Fruit fly (Drosophila melanogaster) whole organism, embryonic: ENCODE data around the gene Rab26.
A peak's percentile ranks its signal among the peaks of the same experiment; 100 is the strongest.

Source experiments
- Antp ChIP-seq: fragments of 200-800 bp; sonication (Bioruptor generic); optimal IDR thresholded peaks from 3 replicates; lab custom pipeline; 2016; ENCODE audit warnings: missing biosample characterization, missing genetic modification characterization
- Blimp-1 ChIP-seq: fragments of 200-800 bp; sonication (Bioruptor generic); optimal IDR thresholded peaks from 3 replicates; lab custom pipeline; 2018; ENCODE audit warnings: missing biosample characterization, missing genetic modification characterization, mild to moderate bottlenecking, moderate library complexity, missing genetic modification reagents
- Bteb2 ChIP-seq: fragments of 200-800 bp; sonication (Bioruptor generic); optimal IDR thresholded peaks from 2 replicates; lab custom pipeline; 2016; ENCODE audit warnings: missing biosample characterization, missing genetic modification characterization
- CG10209 ChIP-seq: fragments of 200-800 bp; sonication (Bioruptor generic); optimal IDR thresholded peaks from 3 replicates; lab custom pipeline; 2017; ENCODE audit warnings: missing biosample characterization, mild to moderate bottlenecking, missing genetic modification characterization, missing genetic modification reagents
- CG11085 ChIP-seq: fragments of 200-800 bp; sonication (Bioruptor generic); IDR thresholded peaks from 2 replicates; pipeline ENCODE4 v1.3.6; 2022; ENCODE audit warnings: missing biosample characterization, missing genetic modification characterization
- CG12071 ChIP-seq: fragments of 200-800 bp; sonication (Bioruptor generic); optimal IDR thresholded peaks from 3 replicates; lab custom pipeline; 2018; ENCODE audit warnings: missing biosample characterization, mild to moderate bottlenecking, missing genetic modification characterization
- CG12391 ChIP-seq: fragments of 200-800 bp; sonication (Bioruptor generic); optimal IDR thresholded peaks from 3 replicates; lab custom pipeline; 2018; ENCODE audit warnings: missing biosample characterization, mild to moderate bottlenecking, missing genetic modification characterization, moderate library complexity
- CG13424 ChIP-seq: fragments of 200-800 bp; sonication (Bioruptor generic); optimal IDR thresholded peaks from 2 replicates; lab custom pipeline; 2019; ENCODE audit warnings: missing biosample characterization, mild to moderate bottlenecking, missing genetic modification characterization, moderate library complexity
- CG13624 ChIP-seq: fragments of 200-800 bp; sonication (Bioruptor generic); optimal IDR thresholded peaks from 2 replicates; lab custom pipeline; 2016; ENCODE audit warnings: missing biosample characterization, missing genetic modification characterization
- CG16779 ChIP-seq: fragments of 200-800 bp; sonication (Bioruptor generic); IDR thresholded peaks from 2 replicates; pipeline ENCODE4 v1.3.6; 2022; ENCODE audit warnings: missing biosample characterization, missing genetic modification characterization
- CG17385 ChIP-seq: fragments of 200-800 bp; sonication (Bioruptor generic); optimal IDR thresholded peaks from 3 replicates; lab custom pipeline; 2018; ENCODE audit warnings: missing biosample characterization, mild to moderate bottlenecking, missing genetic modification characterization
- CG18619 ChIP-seq: fragments of 200-800 bp; sonication (Bioruptor generic); optimal IDR thresholded peaks from 3 replicates; lab custom pipeline; 2017; ENCODE audit warnings: missing biosample characterization, mild to moderate bottlenecking, missing genetic modification characterization
- CG32532 ChIP-seq: fragments of 200-800 bp; sonication (Bioruptor generic); IDR thresholded peaks from 2 replicates; pipeline ENCODE4 v1.3.6; 2022; ENCODE audit warnings: missing biosample characterization, missing genetic modification characterization
- CG5180 ChIP-seq: fragments of 200-800 bp; sonication (Bioruptor generic); optimal IDR thresholded peaks from 3 replicates; lab custom pipeline; 2017; ENCODE audit warnings: missing biosample characterization, missing genetic modification characterization, mild to moderate bottlenecking, moderate library complexity, missing genetic modification reagents
- CG7987 ChIP-seq: fragments of 200-800 bp; sonication (Bioruptor generic); optimal IDR thresholded peaks from 2 replicates; lab custom pipeline; 2018; ENCODE audit warnings: missing biosample characterization, mild to moderate bottlenecking, missing genetic modification characterization, moderate library complexity
- CG8290 ChIP-seq, 3 experiments: fragments of 200-800 bp; sonication (Bioruptor generic); optimal IDR thresholded peaks; 2 replicates each; lab custom pipeline; 2016 to 2019; ENCODE audit warnings: missing biosample characterization in 3 of 3, missing genetic modification characterization in 3 of 3, mild to moderate bottlenecking in 2 of 3, moderate library complexity in 1 of 3
- CTCF ChIP-seq: fragments of 200-800 bp; sonication (Bioruptor generic); optimal IDR thresholded peaks from 2 replicates; lab custom pipeline; 2017; ENCODE audit warnings: missing biosample characterization, mild to moderate bottlenecking, missing genetic modification characterization, moderate library complexity
- CkIIα-i1 ChIP-seq: fragments of 200-800 bp; sonication (Bioruptor generic); IDR thresholded peaks from 2 replicates; pipeline ENCODE4 v1.3.6; 2022; ENCODE audit warnings: missing biosample characterization, missing genetic modification characterization
- D19B ChIP-seq: fragments of 200-800 bp; sonication (Bioruptor generic); optimal IDR thresholded peaks from 2 replicates; lab custom pipeline; 2017; ENCODE audit warnings: missing biosample characterization, mild to moderate bottlenecking, missing genetic modification characterization
- Gsc ChIP-seq: fragments of 200-800 bp; sonication (Bioruptor generic); IDR thresholded peaks from 2 replicates; pipeline ENCODE4 v1.3.6; 2022; ENCODE audit warnings: missing biosample characterization, missing genetic modification characterization
- Hand ChIP-seq: fragments of 200-800 bp; sonication (Bioruptor generic); optimal IDR thresholded peaks from 2 replicates; lab custom pipeline; 2017; ENCODE audit warnings: mild to moderate bottlenecking, missing biosample characterization, missing genetic modification reagents, missing genetic modification characterization
- Hey ChIP-seq: fragments of 200-800 bp; sonication (Bioruptor generic); optimal IDR thresholded peaks from 3 replicates; lab custom pipeline; 2018; ENCODE audit warnings: missing biosample characterization, mild to moderate bottlenecking, missing genetic modification characterization
- Hr39 ChIP-seq: fragments of >200 bp; optimal IDR thresholded peaks from 2 replicates; lab custom pipeline; 2017
- Hr78 ChIP-seq, 2 experiments: fragments of 200-800 bp in 1 of 2; fragments of >200 bp in 1 of 2; sonication (Bioruptor generic) in 1 of 2; optimal IDR thresholded peaks; 2 replicates each; lab custom pipeline; 2017 to 2019; ENCODE audit warnings: missing biosample characterization in 2 of 2, missing genetic modification characterization in 2 of 2, mild to moderate bottlenecking in 1 of 2, moderate library complexity in 1 of 2
- Hsf ChIP-seq: fragments of 200-800 bp; sonication (Bioruptor generic); optimal IDR thresholded peaks from 3 replicates; lab custom pipeline; 2016; ENCODE audit warnings: missing biosample characterization, missing genetic modification characterization
- MBD-R2 ChIP-seq: fragments of 200-800 bp; sonication (Bioruptor generic); IDR thresholded peaks from 2 replicates; pipeline ENCODE4 v1.3.6; 2022; ENCODE audit warnings: missing biosample characterization, missing genetic modification characterization
- Med ChIP-seq: fragments of 200-800 bp; sonication (Bioruptor generic); peaks from one replicate; lab custom pipeline; 2016; ENCODE audit warnings: missing biosample characterization, missing genetic modification characterization, mild to moderate bottlenecking, inconsistent platforms, moderate library complexity
- NK7.1 ChIP-seq: fragments of 200-800 bp; sonication (Bioruptor generic); optimal IDR thresholded peaks from 3 replicates; lab custom pipeline; 2016; ENCODE audit warnings: missing biosample characterization, missing genetic modification characterization
- PHDP ChIP-seq: fragments of 200-800 bp; sonication (Bioruptor generic); optimal IDR thresholded peaks from 3 replicates; lab custom pipeline; 2018; ENCODE audit warnings: missing biosample characterization, mild to moderate bottlenecking, missing genetic modification characterization, moderate library complexity
- Pdp1 ChIP-seq, 2 experiments: fragments of 200-800 bp; sonication (Bioruptor generic); optimal IDR thresholded peaks; 3 replicates each; lab custom pipeline; 2016; ENCODE audit warnings: missing biosample characterization in 2 of 2, missing genetic modification characterization in 2 of 2, mild to moderate bottlenecking in 1 of 2, moderate library complexity in 1 of 2
- abd-A ChIP-seq: fragments of 200-800 bp; sonication (Bioruptor generic); optimal IDR thresholded peaks from 3 replicates; lab custom pipeline; 2019; ENCODE audit warnings: missing biosample characterization, mild to moderate bottlenecking, missing genetic modification characterization, moderate library complexity
- chif ChIP-seq, 2 experiments: fragments of 200-800 bp; sonication (Bioruptor generic); optimal IDR thresholded peaks; 3 replicates each; lab custom pipeline; 2016; ENCODE audit warnings: missing biosample characterization in 2 of 2, missing genetic modification characterization in 2 of 2
- chn ChIP-seq: fragments of 200-800 bp; sonication (Bioruptor generic); optimal IDR thresholded peaks from 2 replicates; lab custom pipeline; 2016; ENCODE audit warnings: missing biosample characterization, missing genetic modification characterization
- ci ChIP-seq: fragments of 200-800 bp; sonication (Bioruptor generic); IDR thresholded peaks from 3 replicates; pipeline ENCODE4 v1.3.6; 2022; ENCODE audit warnings: missing biosample characterization, missing genetic modification characterization
- corto ChIP-seq: fragments of 200-800 bp; sonication (Bioruptor generic); optimal IDR thresholded peaks from 2 replicates; lab custom pipeline; 2016; ENCODE audit warnings: missing biosample characterization, mild to moderate bottlenecking, missing genetic modification characterization, moderate library complexity
- ems ChIP-seq: fragments of 200-800 bp; sonication (Bioruptor generic); optimal IDR thresholded peaks from 3 replicates; lab custom pipeline; 2016; ENCODE audit warnings: missing biosample characterization, missing genetic modification characterization
- ewg ChIP-seq: fragments of 200-800 bp; sonication (Bioruptor generic); optimal IDR thresholded peaks from 3 replicates; lab custom pipeline; 2017; ENCODE audit warnings: mild to moderate bottlenecking, missing biosample characterization, missing genetic modification reagents, missing genetic modification characterization
- exex ChIP-seq: fragments of 200-800 bp; sonication (Bioruptor generic); optimal IDR thresholded peaks from 4 replicates; lab custom pipeline; 2018; ENCODE audit warnings: missing biosample characterization, mild to moderate bottlenecking, missing genetic modification characterization, moderate library complexity
- gem ChIP-seq: fragments of 200-800 bp; sonication (Bioruptor generic); optimal IDR thresholded peaks from 2 replicates; lab custom pipeline; 2019; ENCODE audit warnings: missing biosample characterization, mild to moderate bottlenecking, missing genetic modification characterization, moderate library complexity
- grn ChIP-seq: fragments of 200-800 bp; sonication (Bioruptor generic); optimal IDR thresholded peaks from 3 replicates; lab custom pipeline; 2017; ENCODE audit warnings: missing biosample characterization, missing genetic modification characterization
- knrl ChIP-seq: fragments of 200-800 bp; sonication (Bioruptor generic); IDR thresholded peaks from 3 replicates; pipeline ENCODE4 v1.3.6; 2022; ENCODE audit warnings: missing biosample characterization, missing genetic modification characterization; ENCODE audit not compliant: partially characterized antibody
- onecut ChIP-seq: fragments of 200-800 bp; sonication (Bioruptor generic); IDR thresholded peaks from 2 replicates; pipeline ENCODE4 v1.3.6; 2022; ENCODE audit warnings: missing biosample characterization, missing genetic modification characterization
- pros ChIP-seq: fragments of 200-800 bp; sonication (Bioruptor generic); optimal IDR thresholded peaks from 3 replicates; lab custom pipeline; 2019; ENCODE audit warnings: missing biosample characterization, mild to moderate bottlenecking, missing genetic modification characterization, moderate library complexity
- psq ChIP-seq: fragments of 200-800 bp; sonication (Bioruptor generic); optimal IDR thresholded peaks from 2 replicates; lab custom pipeline; 2017; ENCODE audit warnings: missing biosample characterization, missing genetic modification characterization
- scrt ChIP-seq: fragments of 200-800 bp; sonication (Bioruptor generic); optimal IDR thresholded peaks from 2 replicates; lab custom pipeline; 2018; ENCODE audit warnings: missing biosample characterization, mild to moderate bottlenecking, missing genetic modification characterization, moderate library complexity
- tap ChIP-seq: fragments of 200-800 bp; optimal IDR thresholded peaks from 3 replicates; lab custom pipeline; 2019; ENCODE audit warnings: missing biosample characterization, mild to moderate bottlenecking, missing genetic modification characterization, moderate library complexity
- vfl ChIP-seq: fragments of 200-800 bp; sonication (Bioruptor generic); optimal IDR thresholded peaks from 2 replicates; lab custom pipeline; 2016; ENCODE audit warnings: missing biosample characterization, missing genetic modification characterization
- wdn ChIP-seq: fragments of 200-800 bp; sonication (Bioruptor generic); IDR thresholded peaks from 2 replicates; pipeline ENCODE4 v1.3.6; 2022; ENCODE audit warnings: missing biosample characterization, missing genetic modification characterization

The Rab26 gene

DNA sequence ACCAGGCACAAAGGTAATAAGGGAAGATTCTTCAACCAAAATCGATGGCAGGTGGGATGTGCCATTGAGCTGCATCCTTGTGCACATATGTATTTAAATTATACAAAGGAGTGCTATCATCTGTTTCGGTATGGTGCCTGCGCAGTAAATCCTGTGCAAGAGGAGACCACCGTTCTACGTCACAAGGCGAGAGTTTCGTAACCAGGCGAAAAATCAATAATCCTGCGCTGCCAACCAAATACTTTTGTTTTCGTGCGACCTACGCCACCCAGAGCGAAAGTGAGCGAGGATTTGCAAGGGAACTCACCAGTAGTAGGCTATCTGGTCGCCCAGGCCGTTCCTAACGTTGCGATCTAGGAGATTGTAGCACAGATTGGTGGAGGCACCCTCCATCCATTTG lies 39.4 kb upstream of the Rab26 start (continued):
- TF ChIP-seq corto (GFP tag; lab: Kevin White, UChicago) (no peak), CkIIα-i1 (GFP tag; lab: Robert Waterston, UW) (no peak), NK7.1 (GFP tag; lab: Kevin White, UChicago) (no peak), onecut (GFP tag; lab: Robert Waterston, UW) (peak; percentile 98), Gsc (GFP tag; lab: Robert Waterston, UW) (no peak), wdn (GFP tag; lab: Robert Waterston, UW) (no peak), ci (no peak), D19B (GFP tag; lab: Kevin White, UChicago) (no peak), CG17385 (GFP tag; lab: Kevin White, UChicago) (no peak), ewg (GFP tag; lab: Kevin White, UChicago) (peak; percentile 66), exex (tag; lab: Kevin White, UChicago) (no peak), tap (tag; lab: Kevin White, UChicago) (no peak), knrl (no peak)

DNA sequence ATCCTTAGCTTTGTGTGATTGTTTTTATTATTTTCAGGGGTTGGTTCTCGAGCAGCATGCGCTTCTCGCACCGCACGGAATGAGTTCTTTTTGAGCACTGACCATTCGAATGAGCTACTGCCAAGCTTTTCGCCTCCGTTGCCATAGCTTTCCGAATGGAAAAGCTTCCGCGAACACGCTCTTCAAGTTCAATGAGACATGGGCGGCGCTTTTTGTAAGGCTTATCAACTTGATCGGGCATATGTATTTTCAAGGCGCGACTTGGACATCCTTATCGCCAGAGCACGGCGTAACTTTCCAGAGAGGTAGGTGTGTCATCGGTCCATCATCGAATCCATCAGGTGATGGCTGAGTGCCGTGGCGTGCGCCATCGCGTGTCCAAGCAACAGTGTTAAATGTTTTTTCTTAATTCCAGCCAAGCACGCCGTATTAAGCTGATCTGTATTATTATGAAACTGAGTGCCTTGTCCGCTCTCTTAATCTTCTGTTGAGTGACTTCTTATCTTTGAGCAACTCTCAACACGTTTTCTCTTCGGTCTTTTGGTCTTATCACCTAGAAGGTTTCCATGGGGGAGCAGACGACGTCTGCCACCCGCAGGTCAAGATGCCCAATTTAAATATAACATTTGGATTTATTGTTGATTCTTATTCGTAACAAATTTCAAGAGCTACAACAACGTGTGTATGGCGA lies 38.6 kb upstream of the Rab26 start, which contains the start of gene AcCoAS:
TSS of gene AcCoAS (minus strand) at position 368 of the 691 bp plus-strand sequence.
- TF ChIP-seq chn: no peak
- TF ChIP-seq CG5180: no peak
- 0 out of 2 replicates have a peak, but pooled peaks have one; percentile 7 for TF ChIP-seq CG11085 (GFP tag; lab: Robert Waterston, UW)
- peak; percentile 91 for TF ChIP-seq grn
- TF ChIP-seq ems (GFP tag; lab: Kevin White, UChicago): peak; percentile 9
- no peak for TF ChIP-seq CG8290 (GFP tag; optimal IDR thresholded peaks at IDR 0.05; lab: Kevin White, UChicago)
- TF ChIP-seq CG8290 (tag; optimal IDR thresholded peaks at IDR 0.05; lab: Kevin White, UChicago): peak in 1 of 2 experiments; percentile 33
- peak; percentile 27 for TF ChIP-seq Hey (tag; lab: Kevin White, UChicago)
- peak; percentile 7 for TF ChIP-seq CG10209 (GFP tag; lab: Kevin White, UChicago)
- peak; percentile 16 to 87 for TF ChIP-seq Pdp1 (GFP tag; optimal IDR thresholded peaks at IDR 0.05; lab: Kevin White, UChicago)
- peak; percentile 16 for TF ChIP-seq PHDP
- TF ChIP-seq Hsf (GFP tag; lab: Kevin White, UChicago): peak; percentile 26
- no peak; the same call in 1 of the 2 replicates for TF ChIP-seq MBD-R2 (GFP tag; lab: Robert Waterston, UW)
- TF ChIP-seq CG12391: no peak
- TF ChIP-seq CTCF (GFP tag; lab: Kevin White, UChicago): peak; percentile 53
- no peak for TF ChIP-seq Hr39 (lab: Kevin White, UChicago)
- TF ChIP-seq abd-A (tag; lab: Kevin White, UChicago): peak; percentile 60
- peak; percentile 48 for TF ChIP-seq scrt
- TF ChIP-seq CG13424 (tag; lab: Kevin White, UChicago): peak; percentile 30
- peak; percentile 93 for TF ChIP-seq Med (GFP tag; lab: Kevin White, UChicago)
- no peak for TF ChIP-seq Bteb2 (GFP tag; lab: Kevin White, UChicago)
- TF ChIP-seq pros (GFP tag; lab: Kevin White, UChicago): peak; percentile 56
- peak; percentile 19 for TF ChIP-seq gem (tag; lab: Kevin White, UChicago)
- 0 out of 2 replicates have a peak, but pooled peaks have one; percentile 44 for TF ChIP-seq CG16779
- no peak for TF ChIP-seq chif (GFP tag; optimal IDR thresholded peaks at IDR 0.05; lab: Kevin White, UChicago)
- TF ChIP-seq vfl (GFP tag; lab: Kevin White, UChicago): peak; percentile 58
- peak; percentile 34 for TF ChIP-seq CG12071
- no peak for TF ChIP-seq psq (GFP tag; lab: Kevin White, UChicago)
- peak; percentile 73 for TF ChIP-seq Hand (GFP tag; lab: Kevin White, UChicago)
- no peak for TF ChIP-seq CG18619 (GFP tag; lab: Kevin White, UChicago)
- peak; percentile 59; the same call in 1 of the 2 replicates for TF ChIP-seq CG32532
- peak; percentile 1 for TF ChIP-seq Blimp-1
- peak; percentile 7 for TF ChIP-seq Antp (GFP tag; lab: Kevin White, UChicago)
- TF ChIP-seq Hr78 (GFP tag; optimal IDR thresholded peaks at IDR 0.05; lab: Kevin White, UChicago): peak in 1 of 2 experiments; percentile 51
- peak; percentile 97 for TF ChIP-seq CG7987 (GFP tag; lab: Kevin White, UChicago)
- TF ChIP-seq CG13624 (GFP tag; lab: Kevin White, UChicago): peak; percentile 45
